Worm (Caenorhabditis elegans) whole organism, young adult: ENCODE results near the gene F34D10.4.

Source experiments
- B0035.1 ChIP-seq: sonication (generic microtip); optimal IDR thresholded peaks from 2 replicates; lab custom pipeline; 2016; ENCODE audit warnings: missing genetic modification characterization, mild to moderate bottlenecking, missing compliant biosample characterization, missing genotype, missing genetic modification reagents
- C06A6.2 ChIP-seq: fragments of 200-800 bp; sonication (Bioruptor generic); conservative IDR thresholded peaks from 2 replicates; pipeline ENCODE4 v1.3.6; 2022; ENCODE audit warnings: missing genetic modification characterization, missing compliant biosample characterization
- F10E7.11 ChIP-seq: sonication (generic microtip); optimal IDR thresholded peaks from 2 replicates; lab custom pipeline; 2017; ENCODE audit warnings: mild to moderate bottlenecking, missing genetic modification characterization, moderate library complexity, missing compliant biosample characterization
- F22D6.2 ChIP-seq: sonication (generic microtip); optimal IDR thresholded peaks from 2 replicates; lab custom pipeline; 2016; ENCODE audit warnings: mild to moderate bottlenecking, missing genetic modification characterization, missing compliant biosample characterization
- F39B2.1 ChIP-seq: fragments of 200-800 bp; sonication (Bioruptor generic); IDR thresholded peaks from 2 replicates; pipeline ENCODE4 v1.3.6; 2022; ENCODE audit warnings: missing genetic modification reagents, missing genetic modification characterization, missing compliant biosample characterization
- F49E8.2 ChIP-seq: sonication (generic microtip); optimal IDR thresholded peaks from 3 replicates; lab custom pipeline; 2017; ENCODE audit warnings: missing genetic modification characterization, mild to moderate bottlenecking, missing compliant biosample characterization, antibody characterized with exemption, moderate library complexity; ENCODE audit not compliant: insufficient read depth
- K12H6.12 ChIP-seq: fragments of 200-800 bp; sonication (Bioruptor generic); optimal IDR thresholded peaks from 2 replicates; lab custom pipeline; 2018; ENCODE audit warnings: mild to moderate bottlenecking, missing genetic modification characterization, missing compliant biosample characterization
- T07F8.4 ChIP-seq: sonication (generic microtip); optimal IDR thresholded peaks from 2 replicates; lab custom pipeline; 2016; ENCODE audit warnings: mild to moderate bottlenecking, missing genetic modification characterization, moderate library complexity, missing compliant biosample characterization
- T26A5.8 ChIP-seq: sonication (generic microtip); optimal IDR thresholded peaks from 2 replicates; lab custom pipeline; 2016; ENCODE audit warnings: missing genetic modification characterization, missing compliant biosample characterization
- Y53F4B.3 ChIP-seq: fragments of 200-800 bp; sonication (Bioruptor generic); IDR thresholded peaks from 2 replicates; pipeline ENCODE4 v1.3.6; 2022; ENCODE audit warnings: missing genetic modification reagents, missing genetic modification characterization, missing compliant biosample characterization
- Y95B8A.8 ChIP-seq: fragments of 200-800 bp; sonication (Bioruptor generic); IDR thresholded peaks from 2 replicates; pipeline ENCODE4 v1.3.6; 2022; ENCODE audit warnings: missing genetic modification reagents, missing genetic modification characterization, missing compliant biosample characterization
- ZK185.1 ChIP-seq: sonication (generic microtip); optimal IDR thresholded peaks from 2 replicates; lab custom pipeline; 2016; ENCODE audit warnings: mild to moderate bottlenecking, missing genetic modification characterization, missing compliant biosample characterization; ENCODE audit not compliant: poor library complexity, severe bottlenecking
- akir-1 ChIP-seq: fragments of 200-800 bp; sonication (Bioruptor generic); optimal IDR thresholded peaks from 2 replicates; lab custom pipeline; 2018; ENCODE audit warnings: mild to moderate bottlenecking, missing genetic modification characterization, moderate library complexity, missing compliant biosample characterization
- aptf-2 ChIP-seq: fragments of 200-800 bp; sonication (Bioruptor generic); conservative IDR thresholded peaks from 2 replicates; pipeline ENCODE4 v1.3.6; 2022; ENCODE audit warnings: missing genetic modification reagents, missing genetic modification characterization, missing compliant biosample characterization
- aptf-3 ChIP-seq: fragments of 200-800 bp; sonication (Bioruptor generic); IDR thresholded peaks from 2 replicates; pipeline ENCODE4 v1.3.6; 2022; ENCODE audit warnings: missing genetic modification characterization, missing compliant biosample characterization
- atf-7 ChIP-seq: sonication (generic microtip); optimal IDR thresholded peaks from 2 replicates; lab custom pipeline; 2017; ENCODE audit warnings: mild to moderate bottlenecking, missing genetic modification characterization, missing compliant biosample characterization
- athp-1 ChIP-seq: sonication (generic microtip); optimal IDR thresholded peaks from 2 replicates; lab custom pipeline; 2017; ENCODE audit warnings: mild to moderate bottlenecking, missing genetic modification characterization, missing compliant biosample characterization
- bed-2 ChIP-seq: fragments of 200-800 bp; sonication (Bioruptor generic); IDR thresholded peaks from 2 replicates; pipeline ENCODE4 v1.3.6; 2022; ENCODE audit warnings: missing genetic modification reagents, missing genetic modification characterization, missing compliant biosample characterization
- cebp-1 ChIP-seq, 2 experiments: fragments of 200-800 bp in 1 of 2; sonication (Bioruptor generic) in 1 of 2; sonication (generic microtip) in 1 of 2; IDR thresholded peaks in 1 of 2; optimal IDR thresholded peaks in 1 of 2; 2 replicates each; pipeline versions ENCODE4 v1.3.6 to Lab custom; 2017 to 2022; ENCODE audit warnings: missing compliant biosample characterization in 2 of 2, missing genetic modification characterization in 2 of 2, mild to moderate bottlenecking in 1 of 2, missing genetic modification reagents in 1 of 2, moderate library complexity in 1 of 2
- cebp-2 ChIP-seq: fragments of 200-800 bp; sonication (Bioruptor generic); IDR thresholded peaks from 2 replicates; pipeline ENCODE4 v1.3.6; 2022; ENCODE audit warnings: missing genetic modification characterization, missing compliant biosample characterization
- egl-18 ChIP-seq: fragments of 200-800 bp; sonication (Bioruptor generic); IDR thresholded peaks from 2 replicates; pipeline ENCODE4 v1.3.6; 2022; ENCODE audit warnings: missing genetic modification reagents, missing genetic modification characterization, missing compliant biosample characterization
- ekl-4 ChIP-seq: fragments of 200-800 bp; sonication (Bioruptor generic); IDR thresholded peaks from 2 replicates; pipeline ENCODE4 v1.3.6; 2022; ENCODE audit warnings: missing genetic modification reagents, missing genetic modification characterization, missing compliant biosample characterization
- him-1 ChIP-seq: sonication (generic microtip); optimal IDR thresholded peaks from 2 replicates; lab custom pipeline; 2016; ENCODE audit warnings: missing genotype, missing genetic modification reagents, missing genetic modification characterization, missing compliant biosample characterization
- hlh-12 ChIP-seq: sonication (generic microtip); optimal IDR thresholded peaks from 2 replicates; lab custom pipeline; 2016; ENCODE audit warnings: missing genetic modification characterization, missing compliant biosample characterization
- hrde-1 ChIP-seq: sonication (generic microtip); optimal IDR thresholded peaks from 2 replicates; lab custom pipeline; 2016; ENCODE audit warnings: missing genetic modification characterization, mild to moderate bottlenecking, missing compliant biosample characterization, moderate library complexity, missing genotype, missing genetic modification reagents, borderline replicate concordance
- hsf-1 ChIP-seq: fragments of 200-800 bp; sonication (Bioruptor generic); IDR thresholded peaks from 2 replicates; pipeline ENCODE4 v1.3.6; 2022; ENCODE audit warnings: missing genetic modification reagents, missing genetic modification characterization, missing compliant biosample characterization
- lag-1 ChIP-seq: fragments of 200-800 bp; sonication (Bioruptor generic); IDR thresholded peaks from 2 replicates; pipeline ENCODE4 v1.3.6; 2022; ENCODE audit warnings: missing genetic modification reagents, missing genetic modification characterization, missing compliant biosample characterization
- lin-54 ChIP-seq: fragments of 200-800 bp; sonication (Bioruptor generic); optimal IDR thresholded peaks from 2 replicates; lab custom pipeline; 2018; ENCODE audit warnings: mild to moderate bottlenecking, missing genetic modification characterization, missing compliant biosample characterization
- lsl-1 ChIP-seq: fragments of 200-800 bp; sonication (Bioruptor generic); optimal IDR thresholded peaks from 2 replicates; lab custom pipeline; 2018; ENCODE audit warnings: mild to moderate bottlenecking, missing genetic modification characterization, moderate library complexity, missing compliant biosample characterization
- madf-8 ChIP-seq: fragments of 200-800 bp; sonication (Bioruptor generic); conservative IDR thresholded peaks from 2 replicates; pipeline ENCODE4 v1.3.6; 2022; ENCODE audit warnings: missing genetic modification reagents, missing genetic modification characterization, missing compliant biosample characterization
- mcd-1 ChIP-seq: fragments of 200-800 bp; sonication (Bioruptor generic); IDR thresholded peaks from 2 replicates; pipeline ENCODE4 v1.3.6; 2022; ENCODE audit warnings: missing genetic modification reagents, missing genetic modification characterization, missing compliant biosample characterization
- nhr-80 ChIP-seq: sonication (generic microtip); optimal IDR thresholded peaks from 2 replicates; lab custom pipeline; 2016; ENCODE audit warnings: missing genetic modification characterization, missing compliant biosample characterization
- nhr-90 ChIP-seq: sonication (generic microtip); optimal IDR thresholded peaks from 2 replicates; lab custom pipeline; 2016; ENCODE audit warnings: missing genotype, mild to moderate bottlenecking, missing genetic modification characterization, missing compliant biosample characterization
- pbrm-1 ChIP-seq: fragments of 200-800 bp; sonication (Bioruptor generic); IDR thresholded peaks from 2 replicates; pipeline ENCODE4 v1.3.6; 2022; ENCODE audit warnings: missing genetic modification reagents, missing genetic modification characterization, missing compliant biosample characterization
- repo-1 ChIP-seq: sonication (generic microtip); optimal IDR thresholded peaks from 2 replicates; lab custom pipeline; 2017; ENCODE audit warnings: mild to moderate bottlenecking, missing genetic modification characterization, missing compliant biosample characterization
- rpc-1 ChIP-seq, 2 experiments: fragments of 150-350 bp in 1 of 2; sonication (generic microtip) in 1 of 2; optimal IDR thresholded peaks; 2 replicates each; lab custom pipeline; 2014 to 2018; ENCODE audit warnings: missing biosample characterization in 1 of 2, missing genetic modification characterization in 1 of 2, missing genetic modification reagents in 1 of 2, missing genotype in 1 of 2
- sdz-38 ChIP-seq: sonication (generic microtip); optimal IDR thresholded peaks from 2 replicates; lab custom pipeline; 2016; ENCODE audit warnings: missing genotype, missing genetic modification characterization, missing compliant biosample characterization
- snpc-1.3 ChIP-seq: sonication (generic microtip); optimal IDR thresholded peaks from 2 replicates; lab custom pipeline; 2017; ENCODE audit warnings: missing genetic modification characterization, mild to moderate bottlenecking, missing compliant biosample characterization, antibody characterized with exemption, moderate library complexity, missing genotype, missing genetic modification reagents; ENCODE audit not compliant: insufficient read depth
- snpc-3.4 ChIP-seq: sonication (generic microtip); optimal IDR thresholded peaks from 2 replicates; lab custom pipeline; 2017; ENCODE audit warnings: missing genetic modification characterization, mild to moderate bottlenecking, missing compliant biosample characterization, antibody characterized with exemption, moderate library complexity, missing genotype, missing genetic modification reagents
- tbx-9 ChIP-seq: sonication (generic microtip); optimal IDR thresholded peaks from 2 replicates; lab custom pipeline; 2016; ENCODE audit warnings: borderline replicate concordance, missing genetic modification characterization, inconsistent platforms, missing compliant biosample characterization
- unc-130 ChIP-seq: sonication (generic microtip); optimal IDR thresholded peaks from 2 replicates; lab custom pipeline; 2016; ENCODE audit warnings: missing genetic modification reagents, missing genetic modification characterization, missing compliant biosample characterization
- xnd-1 ChIP-seq: sonication (generic microtip); optimal IDR thresholded peaks from 2 replicates; lab custom pipeline; 2016; ENCODE audit warnings: missing genotype, missing genetic modification reagents, missing genetic modification characterization, missing compliant biosample characterization
- ztf-28 ChIP-seq: fragments of 200-800 bp; sonication (Bioruptor generic); IDR thresholded peaks from 2 replicates; pipeline ENCODE4 v1.3.6; 2022; ENCODE audit warnings: missing genetic modification reagents, missing genetic modification characterization, missing compliant biosample characterization
- ztf-3 ChIP-seq: fragments of 200-800 bp; sonication (Bioruptor generic); optimal IDR thresholded peaks from 2 replicates; lab custom pipeline; 2018; ENCODE audit warnings: mild to moderate bottlenecking, missing genetic modification characterization, missing compliant biosample characterization
- ztf-6 ChIP-seq: fragments of 200-800 bp; sonication (Bioruptor generic); IDR thresholded peaks from 2 replicates; pipeline ENCODE4 v1.3.6; 2022; ENCODE audit warnings: missing genetic modification reagents, missing genetic modification characterization, missing compliant biosample characterization

The F34D10.4 gene

ce11 chrIII:3699275-3699674, 37.1 kb upstream of the F34D10.4 start, which contains the start of gene cyn-9:
Gene cyn-9, minus strand, starts transcription at chrIII:3699640.
- TF ChIP-seq cebp-2 (GFP tag; lab: Robert Waterston, UW) = no peak
- TF ChIP-seq lin-54 (GFP tag; lab: Kevin White, UChicago) = peak; percentile 32
- no peak for TF ChIP-seq akir-1
- TF ChIP-seq pbrm-1 (GFP tag; lab: Robert Waterston, UW) = no peak
- peak; percentile 56; the same call in 1 of the 2 replicates for TF ChIP-seq ekl-4 (GFP tag; lab: Robert Waterston, UW)
- TF ChIP-seq atf-7 (tag; lab: Kevin White, UChicago) = no peak
- no peak for TF ChIP-seq F22D6.2 (tag; lab: Kevin White, UChicago)
- TF ChIP-seq F49E8.2 (tag; lab: Kevin White, UChicago) = no peak
- TF ChIP-seq xnd-1 (tag; lab: Kevin White, UChicago) = no peak
- no peak for TF ChIP-seq him-1
- TF ChIP-seq aptf-3 (GFP tag; lab: Robert Waterston, UW) = no peak
- TF ChIP-seq repo-1 (tag; lab: Kevin White, UChicago) = no peak
- TF ChIP-seq cebp-1 (GFP tag; IDR thresholded peaks at IDR 0.05; lab: Robert Waterston, UW) = no peak
- peak; percentile 3 for TF ChIP-seq cebp-1 (tag; optimal IDR thresholded peaks at IDR 0.05; lab: Kevin White, UChicago)
- TF ChIP-seq tbx-9 (tag; lab: Kevin White, UChicago) = no peak
- TF ChIP-seq nhr-80 = no peak
- no peak for TF ChIP-seq sdz-38
- 0 out of 2 replicates have a peak, but pooled peaks have one; percentile 20 for TF ChIP-seq hsf-1
- TF ChIP-seq madf-8 (GFP tag; lab: Robert Waterston, UW) = no peak
- no peak for TF ChIP-seq B0035.1 (tag; lab: Kevin White, UChicago)
- no peak for TF ChIP-seq ztf-6 (GFP tag; lab: Robert Waterston, UW)
- TF ChIP-seq ZK185.1 (tag; lab: Kevin White, UChicago) = no peak
- no peak for TF ChIP-seq ztf-28 (GFP tag; lab: Robert Waterston, UW)
- no peak for TF ChIP-seq bed-2 (GFP tag; lab: Robert Waterston, UW)
- no peak for TF ChIP-seq lsl-1 (GFP tag; lab: Kevin White, UChicago)
- TF ChIP-seq K12H6.12 = no peak
- TF ChIP-seq Y95B8A.8 (GFP tag; lab: Robert Waterston, UW) = no peak
- TF ChIP-seq rpc-1 (optimal IDR thresholded peaks at IDR 0.05; lab: Kevin White, UChicago) = no peak
- no peak for TF ChIP-seq rpc-1 (tag; optimal IDR thresholded peaks at IDR 0.05; lab: Kevin White, UChicago)
- no peak for TF ChIP-seq C06A6.2 (GFP tag; lab: Robert Waterston, UW)
- 0 out of 2 replicates have a peak, but pooled peaks have one; percentile 21 for TF ChIP-seq F39B2.1 (GFP tag; lab: Robert Waterston, UW)
- peak; percentile 37 for TF ChIP-seq ztf-3 (GFP tag; lab: Kevin White, UChicago)
- no peak for TF ChIP-seq F10E7.11 (tag; lab: Kevin White, UChicago)
- no peak for TF ChIP-seq snpc-1.3 (tag; lab: Kevin White, UChicago)
- no peak for TF ChIP-seq mcd-1
- no peak for TF ChIP-seq nhr-90
- no peak for TF ChIP-seq Y53F4B.3 (GFP tag; lab: Robert Waterston, UW)
- TF ChIP-seq aptf-2 (GFP tag; lab: Robert Waterston, UW) = no peak
- TF ChIP-seq lag-1 (GFP tag; lab: Robert Waterston, UW) = no peak
- TF ChIP-seq unc-130 (GFP tag; lab: Kevin White, UChicago) = no peak
- peak; percentile 3 for TF ChIP-seq hrde-1
- no peak for TF ChIP-seq T26A5.8 (tag; lab: Kevin White, UChicago)
- TF ChIP-seq hlh-12 (tag; lab: Kevin White, UChicago) = no peak
- TF ChIP-seq egl-18 = no peak
- TF ChIP-seq T07F8.4 = no peak
- TF ChIP-seq snpc-3.4 (tag; lab: Kevin White, UChicago) = no peak
- TF ChIP-seq athp-1 = peak; percentile 33
- TF ChIP-seq, all 124 proteins: peak for 8
